Worm (Caenorhabditis elegans): ENCODE results near the gene sph-1.

DNA sequence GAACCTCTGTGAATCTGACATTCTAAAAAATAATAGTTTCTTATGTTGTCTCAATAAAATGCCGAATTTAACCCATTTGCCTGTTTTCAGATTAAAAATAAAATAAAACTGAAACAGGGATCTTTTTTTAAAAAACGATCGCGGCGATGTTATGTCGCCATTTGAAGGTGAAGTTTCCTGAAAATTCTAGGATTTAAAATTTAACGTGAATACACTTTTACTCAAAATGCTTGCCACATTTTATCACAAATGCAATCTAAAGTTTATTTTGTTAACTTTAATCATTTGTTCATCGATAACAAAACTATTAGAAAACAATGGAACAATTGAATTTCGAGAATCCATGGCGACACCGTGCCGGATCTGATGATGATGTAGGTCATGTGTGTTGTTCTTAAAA, 33.8 kb downstream of the sph-1 start, which contains the start of gene Y42H9AR.2:
- TF ChIP-seq W03F9.2 (tag; optimal IDR thresholded peaks at IDR 0.05) (no peak), him-1 (tag; optimal IDR thresholded peaks at IDR 0.05) (no peak), dao-5 (tag; optimal IDR thresholded peaks at IDR 0.05) (no peak)
